Fruit fly (Drosophila melanogaster) whole organism, embryonic: ENCODE data around the gene Or22b.
A peak's percentile ranks its signal among the peaks of the same experiment; 100 is the strongest.

ENCODE experiments used
- Awh ChIP-seq: fragments of 200-800 bp; sonication (Bioruptor generic); IDR thresholded peaks from 2 replicates; pipeline ENCODE4, ENCODE4 v1.3.6; 2022; ENCODE audit warnings: missing biosample characterization, missing genetic modification characterization
- B-H2 ChIP-seq: fragments of 200-800 bp; sonication (Bioruptor generic); optimal IDR thresholded peaks from 2 replicates; lab custom pipeline; 2018; ENCODE audit warnings: missing biosample characterization, mild to moderate bottlenecking, missing genetic modification characterization
- CG11398 ChIP-seq: fragments of 200-800 bp; sonication (Bioruptor generic); optimal IDR thresholded peaks from 2 replicates; lab custom pipeline; 2016; ENCODE audit warnings: missing biosample characterization, missing genetic modification characterization
- CG15479 ChIP-seq: fragments of 200-800 bp; sonication (Bioruptor generic); optimal IDR thresholded peaks from 3 replicates; lab custom pipeline; 2019; ENCODE audit warnings: missing biosample characterization, mild to moderate bottlenecking, missing genetic modification characterization, moderate library complexity
- CG17568 ChIP-seq: fragments of 200-800 bp; sonication (Bioruptor generic); optimal IDR thresholded peaks from 2 replicates; lab custom pipeline; 2018; ENCODE audit warnings: missing biosample characterization, mild to moderate bottlenecking, missing genetic modification characterization, moderate library complexity
- CG32532 ChIP-seq: fragments of 200-800 bp; sonication (Bioruptor generic); IDR thresholded peaks from 2 replicates; pipeline ENCODE4 v1.3.6; 2022; ENCODE audit warnings: missing biosample characterization, missing genetic modification characterization
- CG43689 ChIP-seq: fragments of 200-800 bp; sonication (Bioruptor generic); IDR thresholded peaks from 2 replicates; pipeline ENCODE4 v1.3.6; 2022; ENCODE audit warnings: missing biosample characterization, missing genetic modification characterization
- CG5953 ChIP-seq: fragments of 200-800 bp; sonication (Bioruptor generic); IDR thresholded peaks from 2 replicates; pipeline ENCODE4 v1.3.6; 2022; ENCODE audit warnings: missing biosample characterization, missing genetic modification characterization
- CG8944 ChIP-seq: fragments of 200-800 bp; sonication (Bioruptor generic); optimal IDR thresholded peaks from 3 replicates; lab custom pipeline; 2016; ENCODE audit warnings: missing biosample characterization, missing genetic modification characterization
- CG9437 ChIP-seq: fragments of 200-800 bp; sonication (Bioruptor generic); optimal IDR thresholded peaks from 2 replicates; lab custom pipeline; 2018; ENCODE audit warnings: missing biosample characterization, mild to moderate bottlenecking, missing genetic modification characterization
- CG9727 ChIP-seq: fragments of 200-800 bp; sonication (Bioruptor generic); optimal IDR thresholded peaks from 3 replicates; lab custom pipeline; 2017; ENCODE audit warnings: missing biosample characterization, mild to moderate bottlenecking, missing genetic modification characterization
- Dip2 ChIP-seq: fragments of 200-800 bp; sonication (Bioruptor generic); IDR thresholded peaks from 2 replicates; pipeline ENCODE4 v1.3.6; 2022; ENCODE audit warnings: missing biosample characterization, missing genetic modification characterization
- Dref ChIP-seq: fragments of 200-800 bp; sonication (Bioruptor generic); IDR thresholded peaks from 2 replicates; pipeline ENCODE4 v1.3.6; 2022; ENCODE audit warnings: missing biosample characterization, missing genetic modification characterization
- Fer2 ChIP-seq: fragments of 200-800 bp; sonication (Bioruptor generic); optimal IDR thresholded peaks from 2 replicates; lab custom pipeline; 2018; ENCODE audit warnings: missing biosample characterization, mild to moderate bottlenecking, missing genetic modification characterization, moderate library complexity
- Gsc ChIP-seq: fragments of 200-800 bp; sonication (Bioruptor generic); IDR thresholded peaks from 2 replicates; pipeline ENCODE4 v1.3.6; 2022; ENCODE audit warnings: missing biosample characterization, missing genetic modification characterization
- HHEX ChIP-seq: fragments of 200-800 bp; sonication (Bioruptor generic); optimal IDR thresholded peaks from 3 replicates; lab custom pipeline; 2017; ENCODE audit warnings: missing biosample characterization, mild to moderate bottlenecking, missing genetic modification characterization, missing genetic modification reagents
- HLHmδ ChIP-seq: fragments of 200-800 bp; sonication (Bioruptor generic); optimal IDR thresholded peaks from 2 replicates; lab custom pipeline; 2018; ENCODE audit warnings: missing biosample characterization, mild to moderate bottlenecking, missing genetic modification characterization, moderate library complexity
- Hmx ChIP-seq: fragments of 200-800 bp; sonication (Bioruptor generic); optimal IDR thresholded peaks from 2 replicates; lab custom pipeline; 2016; ENCODE audit warnings: missing biosample characterization, missing genetic modification characterization
- Hr3 ChIP-seq: fragments of 200-800 bp; sonication (Bioruptor generic); optimal IDR thresholded peaks from 3 replicates; lab custom pipeline; 2016; ENCODE audit warnings: missing biosample characterization, missing genetic modification characterization
- Hr39 ChIP-seq: fragments of >200 bp; optimal IDR thresholded peaks from 2 replicates; lab custom pipeline; 2017
- NC2β ChIP-seq: fragments of 200-800 bp; sonication (Bioruptor generic); optimal IDR thresholded peaks from 2 replicates; lab custom pipeline; 2016; ENCODE audit warnings: missing biosample characterization, missing genetic modification characterization
- Nf-YC ChIP-seq: fragments of 200-800 bp; optimal IDR thresholded peaks from 3 replicates; lab custom pipeline; 2019; ENCODE audit warnings: missing biosample characterization, mild to moderate bottlenecking, missing genetic modification characterization, moderate library complexity
- PHDP ChIP-seq: fragments of 200-800 bp; sonication (Bioruptor generic); optimal IDR thresholded peaks from 3 replicates; lab custom pipeline; 2018; ENCODE audit warnings: missing biosample characterization, mild to moderate bottlenecking, missing genetic modification characterization, moderate library complexity
- Rx ChIP-seq: fragments of 200-800 bp; sonication (Bioruptor generic); IDR thresholded peaks from 2 replicates; pipeline ENCODE4 v1.3.6; 2022; ENCODE audit warnings: missing biosample characterization, missing genetic modification characterization
- Xrp1 ChIP-seq: fragments of 200-800 bp; sonication (Bioruptor generic); IDR thresholded peaks from 2 replicates; pipeline ENCODE4 v1.3.6; 2022; ENCODE audit warnings: missing biosample characterization, missing genetic modification characterization
- ase ChIP-seq: fragments of 200-800 bp; sonication (Bioruptor generic); IDR thresholded peaks from 3 replicates; pipeline ENCODE4 v1.3.6; 2022; ENCODE audit warnings: missing biosample characterization, missing genetic modification characterization
- bcd ChIP-seq: fragments of 200-800 bp; sonication (Bioruptor generic); optimal IDR thresholded peaks from 2 replicates; lab custom pipeline; 2017; ENCODE audit warnings: missing biosample characterization, mild to moderate bottlenecking, missing genetic modification characterization
- bigmax ChIP-seq: fragments of 200-800 bp; sonication (Bioruptor generic); optimal IDR thresholded peaks from 2 replicates; lab custom pipeline; 2018; ENCODE audit warnings: missing biosample characterization, mild to moderate bottlenecking, missing genetic modification characterization
- bsh ChIP-seq, 2 experiments: fragments of 200-800 bp; sonication (Bioruptor generic); optimal IDR thresholded peaks; 2 replicates each; lab custom pipeline; 2017 to 2018; ENCODE audit warnings: mild to moderate bottlenecking in 2 of 2, missing biosample characterization in 2 of 2, missing genetic modification characterization in 2 of 2, moderate library complexity in 1 of 2
- cas ChIP-seq: fragments of 200-800 bp; sonication (Bioruptor generic); IDR thresholded peaks from 2 replicates; pipeline ENCODE4 v1.3.6; 2022; ENCODE audit warnings: missing biosample characterization, missing genetic modification characterization
- cg ChIP-seq: fragments of 200-800 bp; sonication (Bioruptor generic); optimal IDR thresholded peaks from 3 replicates; lab custom pipeline; 2019; ENCODE audit warnings: missing biosample characterization, mild to moderate bottlenecking, missing genetic modification characterization, moderate library complexity
- chm ChIP-seq: fragments of 200-800 bp; sonication (Bioruptor generic); IDR thresholded peaks from 2 replicates; pipeline ENCODE4 v1.3.6; 2022; ENCODE audit warnings: missing biosample characterization, missing genetic modification characterization
- croc ChIP-seq: fragments of 200-800 bp; sonication (Bioruptor generic); conservative IDR thresholded peaks from 3 replicates; pipeline ENCODE4 v1.3.6; 2022; ENCODE audit warnings: missing biosample characterization, missing genetic modification characterization
- eve ChIP-seq, 2 experiments: fragments of >200 bp; optimal IDR thresholded peaks; 2 replicates each; lab custom pipeline; 2017; ENCODE audit warnings: missing biosample characterization in 2 of 2, missing genetic modification characterization in 2 of 2
- fd102C ChIP-seq: fragments of 200-800 bp; sonication (Bioruptor generic); optimal IDR thresholded peaks from 2 replicates; lab custom pipeline; 2018; ENCODE audit warnings: missing biosample characterization, mild to moderate bottlenecking, missing genetic modification characterization, moderate library complexity
- gem ChIP-seq: fragments of 200-800 bp; sonication (Bioruptor generic); optimal IDR thresholded peaks from 2 replicates; lab custom pipeline; 2019; ENCODE audit warnings: missing biosample characterization, mild to moderate bottlenecking, missing genetic modification characterization, moderate library complexity
- grau ChIP-seq: fragments of 200-800 bp; optimal IDR thresholded peaks from 3 replicates; lab custom pipeline; 2019; ENCODE audit warnings: missing biosample characterization, mild to moderate bottlenecking, missing genetic modification characterization, moderate library complexity
- hb ChIP-seq: fragments of 200-800 bp; sonication (Bioruptor generic); IDR thresholded peaks from 3 replicates; pipeline ENCODE4 v1.3.6; 2022; ENCODE audit warnings: missing biosample characterization, missing genetic modification characterization; ENCODE audit not compliant: partially characterized antibody
- hkb ChIP-seq, 2 experiments: fragments of 200-800 bp in 1 of 2; fragments of >200 bp in 1 of 2; sonication (Bioruptor generic) in 1 of 2; IDR thresholded peaks in 1 of 2; optimal IDR thresholded peaks in 1 of 2; 2 replicates each; pipeline versions ENCODE4 v1.3.6 to Lab custom; 2017 to 2022; ENCODE audit warnings: missing biosample characterization in 1 of 2, missing genetic modification characterization in 1 of 2
- hth ChIP-seq: fragments of >200 bp; optimal IDR thresholded peaks from 2 replicates; lab custom pipeline; 2017; ENCODE audit warnings: inconsistent platforms
- knrl ChIP-seq: fragments of 200-800 bp; sonication (Bioruptor generic); IDR thresholded peaks from 3 replicates; pipeline ENCODE4 v1.3.6; 2022; ENCODE audit warnings: missing biosample characterization, missing genetic modification characterization; ENCODE audit not compliant: partially characterized antibody
- lilli ChIP-seq: fragments of 200-800 bp; sonication (Bioruptor generic); optimal IDR thresholded peaks from 3 replicates; lab custom pipeline; 2016; ENCODE audit warnings: missing biosample characterization, missing genetic modification characterization
- nau ChIP-seq: fragments of 200-800 bp; sonication (Bioruptor generic); optimal IDR thresholded peaks from 3 replicates; lab custom pipeline; 2017; ENCODE audit warnings: missing biosample characterization, mild to moderate bottlenecking, missing genetic modification characterization, missing genetic modification reagents
- pho ChIP-seq: fragments of 200-800 bp; sonication (Bioruptor generic); optimal IDR thresholded peaks from 2 replicates; lab custom pipeline; 2016; ENCODE audit warnings: missing biosample characterization, missing genetic modification characterization
- sc ChIP-seq, 3 experiments: fragments of >200 bp in 2 of 3; fragments of 200-800 bp in 1 of 3; sonication (Bioruptor generic) in 1 of 3; optimal IDR thresholded peaks; 2 replicates in 2 of 3; 3 replicates in 1 of 3; lab custom pipeline; 2017; ENCODE audit warnings: mild to moderate bottlenecking in 1 of 3, missing biosample characterization in 1 of 3, missing genetic modification characterization in 1 of 3, missing genetic modification reagents in 1 of 3
- so ChIP-seq: fragments of 200-800 bp; sonication (Bioruptor generic); IDR thresholded peaks from 3 replicates; pipeline ENCODE4 v1.3.6; 2022; ENCODE audit warnings: missing biosample characterization, missing genetic modification characterization
- sug ChIP-seq: fragments of 200-800 bp; optimal IDR thresholded peaks from 2 replicates; lab custom pipeline; 2019; ENCODE audit warnings: missing biosample characterization, mild to moderate bottlenecking, missing genetic modification characterization, moderate library complexity
- tin ChIP-seq: fragments of 200-800 bp; sonication (Bioruptor generic); optimal IDR thresholded peaks from 3 replicates; lab custom pipeline; 2016; ENCODE audit warnings: missing biosample characterization, missing genetic modification characterization
- toy ChIP-seq: fragments of 200-800 bp; sonication (Bioruptor generic); IDR thresholded peaks from 2 replicates; pipeline ENCODE4 v1.3.6; 2022; ENCODE audit warnings: missing biosample characterization, missing genetic modification characterization

Or22b gene

DNA sequence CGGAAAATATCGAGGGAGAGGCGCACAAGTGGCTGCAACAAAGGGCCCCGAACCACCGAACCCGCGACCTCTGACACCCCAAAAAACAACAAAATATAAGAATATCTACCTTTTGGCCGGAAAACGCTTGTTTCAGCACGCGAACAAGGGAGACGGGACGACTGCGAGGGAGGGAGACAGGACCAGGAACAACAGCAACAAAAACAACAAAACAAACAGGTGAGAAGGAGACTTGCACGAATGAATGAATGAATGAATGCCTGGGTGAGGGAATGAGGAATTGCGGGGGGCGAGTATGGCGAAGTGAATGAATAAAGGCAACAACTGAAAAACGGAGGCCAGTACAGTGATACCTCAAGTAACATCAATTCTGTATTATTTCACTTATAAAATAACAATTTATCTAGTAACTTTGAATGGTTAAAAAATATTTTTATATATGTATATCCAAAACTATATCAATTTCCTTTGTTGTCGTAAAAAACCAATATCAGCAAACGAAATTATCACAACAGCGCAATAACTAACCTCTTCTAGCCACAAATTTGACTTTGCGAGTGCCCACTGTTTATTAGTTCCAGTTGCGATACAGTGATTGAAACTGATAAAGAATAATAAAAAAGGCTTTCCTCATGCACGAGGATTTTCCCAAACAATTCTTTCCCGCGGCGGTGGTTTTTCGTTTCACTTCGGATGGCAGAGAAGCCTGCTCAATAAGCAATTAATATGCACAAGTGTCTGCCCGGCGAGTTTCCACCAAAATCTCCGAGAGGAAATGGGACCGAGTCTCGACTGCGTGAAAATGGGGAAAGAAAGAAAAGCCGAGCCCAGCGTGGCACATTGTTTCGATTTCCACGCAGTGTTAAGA lies 34.4 kb downstream of the Or22b start (continued):
- no peak for TF ChIP-seq CG32532 (GFP tag; lab: Robert Waterston, UW)
- TF ChIP-seq Nf-YC (tag; lab: Kevin White, UChicago): no peak
- TF ChIP-seq Fer2 (tag; lab: Kevin White, UChicago): no peak
- TF ChIP-seq hb (GFP tag; lab: Robert Waterston, UW): no peak
- TF ChIP-seq nau: no peak
- no peak for TF ChIP-seq HHEX (GFP tag; lab: Kevin White, UChicago)
- TF ChIP-seq so: no peak
- TF ChIP-seq B-H2: no peak
- no peak for TF ChIP-seq hth (lab: Kevin White, UChicago)
- TF ChIP-seq knrl (GFP tag; lab: Robert Waterston, UW): no peak
- TF ChIP-seq sug: no peak
- peak; percentile 95 for TF ChIP-seq grau
- TF ChIP-seq cg (GFP tag; lab: Kevin White, UChicago): no peak
- no peak for TF ChIP-seq CG5953
- TF ChIP-seq bcd (GFP tag; lab: Kevin White, UChicago): no peak
- TF ChIP-seq Dref: no peak
- TF ChIP-seq CG15479: no peak
- no peak for TF ChIP-seq cas (GFP tag; lab: Robert Waterston, UW)
- TF ChIP-seq hkb (optimal IDR thresholded peaks at IDR 0.05; lab: Kevin White, UChicago): no peak
- TF ChIP-seq hkb (GFP tag; IDR thresholded peaks at IDR 0.05; lab: Robert Waterston, UW): no peak
- no peak for TF ChIP-seq Rx (GFP tag; lab: Robert Waterston, UW)
- no peak for TF ChIP-seq HLHmδ (GFP tag; lab: Kevin White, UChicago)
- no peak for TF ChIP-seq Hr39 (lab: Kevin White, UChicago)
- TF ChIP-seq CG43689 (GFP tag; lab: Robert Waterston, UW): no peak
- TF ChIP-seq Gsc (GFP tag; lab: Robert Waterston, UW): no peak
- peak; percentile 12 for TF ChIP-seq PHDP (tag; lab: Kevin White, UChicago)
- TF ChIP-seq CG8944 (GFP tag; lab: Kevin White, UChicago): no peak
- TF ChIP-seq gem: peak; percentile 60
- TF ChIP-seq tin (GFP tag; lab: Kevin White, UChicago): peak; percentile 6
- TF ChIP-seq lilli (GFP tag; lab: Kevin White, UChicago): peak; percentile 14
- TF ChIP-seq CG9727 (GFP tag; lab: Kevin White, UChicago): peak; percentile 56
- TF ChIP-seq bsh (GFP tag; optimal IDR thresholded peaks at IDR 0.05; lab: Kevin White, UChicago): peak in 1 of 2 experiments; percentile 41
- no peak for TF ChIP-seq NC2β (GFP tag; lab: Kevin White, UChicago)
- TF ChIP-seq chm (GFP tag; lab: Robert Waterston, UW): no peak
- TF ChIP-seq Xrp1: peak; percentile 59
- TF ChIP-seq Dip2 (GFP tag; lab: Robert Waterston, UW): no peak
- no peak for TF ChIP-seq CG11398 (GFP tag; lab: Kevin White, UChicago)
- no peak for TF ChIP-seq Hmx (GFP tag; lab: Kevin White, UChicago)
- TF ChIP-seq sc (optimal IDR thresholded peaks at IDR 0.05; lab: Kevin White, UChicago): no peak
- no peak for TF ChIP-seq sc (GFP tag; optimal IDR thresholded peaks at IDR 0.05; lab: Kevin White, UChicago)
- TF ChIP-seq CG17568 (GFP tag; lab: Kevin White, UChicago): no peak
- no peak for TF ChIP-seq pho (GFP tag; lab: Kevin White, UChicago)
- no peak for TF ChIP-seq fd102C (GFP tag; lab: Kevin White, UChicago)
- TF ChIP-seq bigmax (GFP tag; lab: Kevin White, UChicago): no peak
- TF ChIP-seq ase (GFP tag; lab: Robert Waterston, UW): no peak
- no peak; the same call in 2 of the 3 replicates for TF ChIP-seq croc
- 0 out of 2 replicates have a peak, but pooled peaks have one; percentile 7 for TF ChIP-seq toy
- TF ChIP-seq CG9437 (GFP tag; lab: Kevin White, UChicago): no peak
- peak in 1 of 2 experiments; percentile 13 for TF ChIP-seq eve (GFP tag; optimal IDR thresholded peaks at IDR 0.05; lab: Kevin White, UChicago)
- TF ChIP-seq Awh (GFP tag; lab: Robert Waterston, UW): no peak
- TF ChIP-seq Hr3 (GFP tag; lab: Kevin White, UChicago): no peak
